Worm (Caenorhabditis elegans) whole organism, L4 larva: ENCODE results near the gene col-167.

Experiments used
- R02D3.7 ChIP-seq: fragments of 150-350 bp; sonication (generic microtip); optimal IDR thresholded peaks from 3 replicates; lab custom pipeline; 2014; ENCODE audit warnings: missing biosample characterization, missing genetic modification characterization
- jun-1 ChIP-seq: fragments of 150-350 bp; optimal IDR thresholded peaks from 2 replicates; lab custom pipeline; 2014; ENCODE audit warnings: missing biosample characterization, missing genetic modification reagents, missing genetic modification characterization
- lir-3 ChIP-seq: sonication (generic microtip); optimal IDR thresholded peaks from 2 replicates; lab custom pipeline; 2016; ENCODE audit warnings: mild to moderate bottlenecking, missing genetic modification characterization, missing compliant biosample characterization
- nhr-28 ChIP-seq: fragments of 150-350 bp; optimal IDR thresholded peaks from 2 replicates; lab custom pipeline; 2014; ENCODE audit warnings: missing biosample characterization, missing genetic modification characterization
- ztf-11 ChIP-seq: fragments of 150-350 bp; optimal IDR thresholded peaks from 2 replicates; lab custom pipeline; 2014; ENCODE audit warnings: missing biosample characterization, missing genetic modification characterization

DNA sequence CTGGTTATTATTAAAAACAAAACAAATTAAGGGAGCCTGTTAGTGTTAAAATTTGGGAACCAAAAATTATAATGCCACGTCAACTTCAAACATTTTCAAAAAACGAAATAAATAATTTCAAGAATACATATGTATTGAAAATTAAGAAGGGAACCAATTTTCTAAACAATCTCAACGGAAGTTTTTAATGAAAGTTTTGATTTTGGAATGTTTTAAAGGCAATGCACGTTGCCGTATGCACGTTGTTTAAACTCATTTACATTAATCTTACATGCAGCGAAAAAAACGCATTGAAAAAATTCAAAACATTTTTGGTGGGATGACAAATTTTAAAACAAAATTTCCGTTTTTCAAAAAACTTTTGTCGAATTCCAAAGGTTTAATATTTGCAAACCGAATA, 49.5 kb upstream of the col-167 start:
- TF ChIP-seq R02D3.7 (tag; lab: Kevin White, UChicago) (no peak), lir-3 (tag; lab: Kevin White, UChicago) (no peak), nhr-28 (no peak), ztf-11 (tag; lab: Kevin White, UChicago) (no peak), jun-1 (tag; lab: Kevin White, UChicago) (no peak)
